Worm (Caenorhabditis elegans) whole organism, L4 larva: Measurements from ENCODE around the gene lsd-1.

Experiments used
- F44E2.7 ChIP-seq: fragments of 200-800 bp; sonication (Bioruptor generic); IDR thresholded peaks from 2 replicates; pipeline ENCODE4 v2.1.2; 2022; ENCODE audit warnings: missing genetic modification characterization, missing compliant biosample characterization
- T20F7.1 ChIP-seq: fragments of 200-800 bp; sonication (Bioruptor generic); optimal IDR thresholded peaks from 2 replicates; lab custom pipeline; 2018; ENCODE audit warnings: mild to moderate bottlenecking, missing genetic modification characterization, missing compliant biosample characterization
- Y105C5A.15 ChIP-seq: fragments of 200-800 bp; sonication (Bioruptor generic); IDR thresholded peaks from 2 replicates; pipeline ENCODE4 v1.3.6; 2022; ENCODE audit warnings: missing genetic modification characterization, missing compliant biosample characterization
- Y48G9A.11 ChIP-seq: fragments of 200-800 bp; sonication (Bioruptor generic); IDR thresholded peaks from 2 replicates; pipeline ENCODE4 v1.3.6; 2022; ENCODE audit warnings: missing genetic modification reagents, missing genetic modification characterization, missing compliant biosample characterization
- aha-1 ChIP-seq: fragments of 150-350 bp; peaks from one replicate; lab custom pipeline; 2014; ENCODE audit warnings: missing biosample characterization, missing genetic modification characterization
- ceh-28 ChIP-seq: fragments of 150-350 bp; optimal IDR thresholded peaks from 2 replicates; lab custom pipeline; 2014; ENCODE audit warnings: missing biosample characterization, missing genetic modification reagents, missing genetic modification characterization
- daf-16 ChIP-seq, 3 experiments: sonication (generic microtip); optimal IDR thresholded peaks; 2 replicates each; lab custom pipeline; 2016 to 2017; ENCODE audit warnings: missing genetic modification characterization in 3 of 3, missing genetic modification reagents in 3 of 3, mild to moderate bottlenecking in 2 of 3, missing compliant biosample characterization in 2 of 3, missing biosample characterization in 1 of 3, moderate library complexity in 1 of 3
- dmd-6 ChIP-seq: fragments of 200-800 bp; sonication (Bioruptor generic); IDR thresholded peaks from 2 replicates; pipeline ENCODE4 v1.3.6; 2022; ENCODE audit warnings: missing genetic modification reagents, missing genetic modification characterization, missing compliant biosample characterization
- dmd-9 ChIP-seq: fragments of 200-800 bp; sonication (Bioruptor generic); IDR thresholded peaks from 2 replicates; pipeline ENCODE4 v1.3.6; 2022; ENCODE audit warnings: missing genetic modification reagents, missing genetic modification characterization, missing compliant biosample characterization
- dve-1 ChIP-seq: sonication (generic microtip); optimal IDR thresholded peaks from 2 replicates; lab custom pipeline; 2017; ENCODE audit warnings: antibody characterized with exemption, mild to moderate bottlenecking, missing genetic modification characterization, missing compliant biosample characterization; ENCODE audit not compliant: insufficient read depth
- fkh-10 ChIP-seq: fragments of 150-350 bp; optimal IDR thresholded peaks from 2 replicates; lab custom pipeline; 2014; ENCODE audit warnings: missing biosample characterization, missing genetic modification reagents, missing genetic modification characterization
- fos-1 ChIP-seq: fragments of 150-350 bp; optimal IDR thresholded peaks from 2 replicates; lab custom pipeline; 2014; ENCODE audit warnings: missing biosample characterization, missing genetic modification characterization
- hif-1 ChIP-seq, 2 experiments: sonication (generic microtip); optimal IDR thresholded peaks; 2 replicates each; lab custom pipeline; 2016 to 2017; ENCODE audit warnings: missing compliant biosample characterization in 2 of 2, missing genetic modification characterization in 2 of 2, missing genetic modification reagents in 2 of 2, missing genotype in 2 of 2, mild to moderate bottlenecking in 1 of 2
- hlh-11 ChIP-seq: fragments of 200-800 bp; sonication (Bioruptor generic); optimal IDR thresholded peaks from 2 replicates; lab custom pipeline; 2018; ENCODE audit warnings: mild to moderate bottlenecking, missing genetic modification characterization, missing compliant biosample characterization
- hlh-30 ChIP-seq: sonication (generic microtip); optimal IDR thresholded peaks from 2 replicates; lab custom pipeline; 2017; ENCODE audit warnings: antibody characterized with exemption, mild to moderate bottlenecking, missing genetic modification characterization, missing compliant biosample characterization; ENCODE audit not compliant: insufficient read depth
- lim-7 ChIP-seq: fragments of 200-800 bp; sonication (Bioruptor generic); IDR thresholded peaks from 2 replicates; pipeline ENCODE4 v1.3.6; 2022; ENCODE audit warnings: missing genetic modification characterization, missing compliant biosample characterization
- lin-38 ChIP-seq: fragments of 200-800 bp; sonication (Bioruptor generic); IDR thresholded peaks from 2 replicates; pipeline ENCODE4 v1.3.6; 2022; ENCODE audit warnings: missing genetic modification reagents, missing genetic modification characterization, missing compliant biosample characterization
- lin-39 ChIP-seq: fragments of 150-350 bp; optimal IDR thresholded peaks from 2 replicates; lab custom pipeline; 2014; ENCODE audit warnings: missing biosample characterization, missing genetic modification reagents, missing genetic modification characterization
- lir-3 ChIP-seq: sonication (generic microtip); optimal IDR thresholded peaks from 2 replicates; lab custom pipeline; 2016; ENCODE audit warnings: mild to moderate bottlenecking, missing genetic modification characterization, missing compliant biosample characterization
- madf-9 ChIP-seq: fragments of 200-800 bp; sonication (Bioruptor generic); conservative IDR thresholded peaks from 2 replicates; pipeline ENCODE4 v1.3.6; 2022; ENCODE audit warnings: missing genetic modification reagents, missing genetic modification characterization, missing compliant biosample characterization
- mdl-1 ChIP-seq, 2 experiments: fragments of 150-350 bp in 1 of 2; sonication (generic microtip) in 1 of 2; optimal IDR thresholded peaks; 2 replicates each; lab custom pipeline; 2014 to 2017; ENCODE audit warnings: missing biosample characterization in 2 of 2, missing genetic modification characterization in 2 of 2
- mdt-29 ChIP-seq: fragments of 200-800 bp; sonication (Bioruptor generic); IDR thresholded peaks from 2 replicates; pipeline ENCODE4 v1.3.6; 2022; ENCODE audit warnings: missing genetic modification reagents, missing genetic modification characterization, missing compliant biosample characterization
- nhr-102 ChIP-seq: sonication (generic microtip); optimal IDR thresholded peaks from 2 replicates; lab custom pipeline; 2016; ENCODE audit warnings: mild to moderate bottlenecking, missing genetic modification characterization, moderate library complexity, missing compliant biosample characterization
- nhr-28 ChIP-seq: fragments of 150-350 bp; optimal IDR thresholded peaks from 2 replicates; lab custom pipeline; 2014; ENCODE audit warnings: missing biosample characterization, missing genetic modification characterization
- nhr-41 ChIP-seq: fragments of 200-800 bp; sonication (Bioruptor generic); IDR thresholded peaks from 2 replicates; pipeline ENCODE4 v1.3.6; 2022; ENCODE audit warnings: missing genetic modification reagents, missing genetic modification characterization, missing compliant biosample characterization
- pha-4 ChIP-seq, 2 experiments: fragments of 150-350 bp in 1 of 2; fragments of 200-800 bp in 1 of 2; sonication (Bioruptor generic) in 1 of 2; IDR thresholded peaks in 1 of 2; optimal IDR thresholded peaks in 1 of 2; 2 replicates each; pipeline versions ENCODE4 v1.3.6 to Lab custom; 2014 to 2022; ENCODE audit warnings: missing genetic modification characterization in 2 of 2, missing genetic modification reagents in 2 of 2, missing biosample characterization in 1 of 2, missing compliant biosample characterization in 1 of 2
- rbr-2 ChIP-seq: sonication (generic microtip); optimal IDR thresholded peaks from 2 replicates; lab custom pipeline; 2016; ENCODE audit warnings: missing genotype, missing genetic modification characterization, missing compliant biosample characterization
- spr-1 ChIP-seq: sonication (generic microtip); optimal IDR thresholded peaks from 2 replicates; lab custom pipeline; 2016; ENCODE audit warnings: mild to moderate bottlenecking, missing genetic modification characterization, missing compliant biosample characterization
- tra-1 ChIP-seq: fragments of 200-800 bp; sonication (Bioruptor generic); IDR thresholded peaks from 2 replicates; pipeline ENCODE4 v1.3.6; 2022; ENCODE audit warnings: missing genetic modification reagents, missing genetic modification characterization, missing compliant biosample characterization
- unc-62 ChIP-seq, 3 experiments: fragments of 150-350 bp in 1 of 3; sonication (generic microtip); optimal IDR thresholded peaks in 2 of 3; peaks in 1 of 3; 1 replicate in 1 of 3; 2 replicates in 2 of 3; lab custom pipeline; 2014 to 2017; ENCODE audit warnings: missing biosample characterization in 3 of 3, missing genetic modification characterization in 3 of 3, missing genetic modification reagents in 3 of 3, missing genotype in 1 of 3
- vab-7 ChIP-seq: fragments of 200-800 bp; sonication (Bioruptor generic); IDR thresholded peaks from 2 replicates; pipeline ENCODE4 v1.3.6; 2022; ENCODE audit warnings: missing genetic modification reagents, missing genetic modification characterization, missing compliant biosample characterization
- zag-1 ChIP-seq: fragments of 150-350 bp; optimal IDR thresholded peaks from 2 replicates; lab custom pipeline; 2014; ENCODE audit warnings: missing biosample characterization, missing genetic modification characterization
- zfp-3 ChIP-seq: fragments of 200-800 bp; sonication (Bioruptor generic); conservative IDR thresholded peaks from 2 replicates; pipeline ENCODE4 v1.3.6; 2022; ENCODE audit warnings: missing genetic modification reagents, missing genetic modification characterization, missing compliant biosample characterization
- zip-11 ChIP-seq: fragments of 200-800 bp; sonication (Bioruptor generic); IDR thresholded peaks from 2 replicates; pipeline ENCODE4 v1.3.6; 2022; ENCODE audit warnings: missing genetic modification characterization, missing compliant biosample characterization
- ztf-11 ChIP-seq: fragments of 150-350 bp; optimal IDR thresholded peaks from 2 replicates; lab custom pipeline; 2014; ENCODE audit warnings: missing biosample characterization, missing genetic modification characterization
- ztf-7 ChIP-seq: fragments of 150-350 bp; optimal IDR thresholded peaks from 2 replicates; lab custom pipeline; 2014; ENCODE audit warnings: missing biosample characterization, missing genetic modification characterization

lsd-1 gene

DNA sequence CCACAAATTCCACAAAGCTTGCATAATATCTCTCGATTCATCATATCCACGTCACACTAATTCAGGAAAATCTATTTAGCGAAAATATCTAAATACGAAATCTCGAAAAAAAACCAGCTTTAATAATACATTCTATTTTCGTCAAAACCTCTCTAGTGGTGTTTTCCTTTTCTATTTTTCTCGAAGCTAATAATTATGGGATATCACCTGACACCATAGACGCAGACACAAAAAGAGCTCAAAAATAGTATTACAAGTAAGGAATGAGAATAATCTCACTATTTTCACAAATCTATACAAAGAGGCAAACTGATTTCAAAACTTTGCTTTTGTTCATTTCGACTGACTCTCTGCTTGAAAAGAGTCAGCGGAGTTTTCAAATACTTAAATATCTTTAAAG, 20.4 kb downstream of the lsd-1 start:
- TF ChIP-seq daf-16 (GFP tag; optimal IDR thresholded peaks at IDR 0.05; lab: Kevin White, UChicago) (no peak), daf-16 (tag; optimal IDR thresholded peaks at IDR 0.05; lab: Kevin White, UChicago) (no peak), hlh-30 (tag; lab: Kevin White, UChicago) (peak; percentile 3)

DNA sequence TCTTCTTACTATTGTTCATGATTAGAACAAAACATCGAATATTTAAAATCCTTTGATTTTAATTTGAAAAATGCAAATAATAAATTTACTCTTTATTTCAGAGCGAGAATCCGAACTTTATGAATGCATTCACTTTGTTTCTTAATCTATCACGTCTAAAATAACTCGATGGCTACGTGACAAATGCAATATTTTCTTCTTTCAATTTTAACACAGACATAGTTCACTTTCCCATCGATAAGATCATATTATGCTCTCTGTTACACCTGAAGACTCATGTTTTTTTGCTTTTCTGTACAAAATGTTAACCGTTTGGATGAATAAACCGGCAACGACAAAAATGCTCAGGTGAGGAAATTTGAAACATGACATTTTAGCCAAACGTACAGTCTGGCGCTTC, 20.9 kb downstream of the lsd-1 start:
- TF ChIP-seq Y105C5A.15 (no peak), dmd-6 (GFP tag; lab: Robert Waterston, UW) (peak; percentile 21; the same call in 1 of the 2 replicates), dve-1 (tag; lab: Kevin White, UChicago) (peak; percentile 15), hif-1 (tag; optimal IDR thresholded peaks at IDR 0.05; lab: Kevin White, UChicago) (peak in 1 of 2 experiments; percentile 99), zfp-3 (GFP tag; lab: Robert Waterston, UW) (0 out of 2 replicates have a peak, but pooled peaks have one; percentile 27), hlh-11 (tag; lab: Kevin White, UChicago) (peak; percentile 7), aha-1 (tag; lab: Kevin White, UChicago) (peak; percentile 99), pha-4 (GFP tag; IDR thresholded peaks at IDR 0.05; lab: Robert Waterston, UW) (no peak), pha-4 (tag; optimal IDR thresholded peaks at IDR 0.05; lab: Kevin White, UChicago) (no peak), nhr-28 (peak; percentile 33), F44E2.7 (GFP tag; lab: Robert Waterston, UW) (no peak), mdt-29 (GFP tag; lab: Robert Waterston, UW) (peak; percentile 41; the same call in 1 of the 2 replicates), rbr-2 (tag; lab: Kevin White, UChicago) (no peak), tra-1 (GFP tag; lab: Robert Waterston, UW) (0 out of 2 replicates have a peak, but pooled peaks have one; percentile 29), zag-1 (tag; lab: Kevin White, UChicago) (no peak), vab-7 (GFP tag; lab: Robert Waterston, UW) (no peak), fkh-10 (GFP tag; lab: Kevin White, UChicago) (no peak), daf-16 (GFP tag; optimal IDR thresholded peaks at IDR 0.05; lab: Kevin White, UChicago) (no peak), daf-16 (tag; optimal IDR thresholded peaks at IDR 0.05; lab: Kevin White, UChicago) (peak; percentile 14)

DNA sequence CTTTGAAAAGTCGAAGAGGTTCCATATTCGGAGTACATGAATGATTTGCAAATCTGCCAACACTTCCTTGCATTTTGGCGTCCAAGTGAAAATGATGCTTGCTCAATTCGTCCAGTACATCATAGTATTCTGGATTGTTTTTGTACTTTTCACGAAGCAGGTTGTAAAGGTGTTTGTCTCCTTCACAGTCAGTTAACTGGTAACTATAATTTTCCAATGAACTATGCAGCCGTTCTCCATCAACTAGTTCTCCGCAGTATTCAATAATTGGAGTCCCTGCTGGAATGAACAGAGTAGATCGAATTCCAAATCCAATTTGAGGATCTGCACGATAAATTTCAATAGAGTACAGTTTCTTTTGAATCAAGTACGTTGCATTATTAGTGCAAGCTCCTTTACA, 22.7 kb downstream of the lsd-1 start:
- TF ChIP-seq unc-62 (GFP tag; optimal IDR thresholded peaks at IDR 0.05 in 1 of 2; lab: Kevin White, UChicago) (peak in 1 of 2 experiments; percentile 95), unc-62 (tag; optimal IDR thresholded peaks at IDR 0.05; lab: Kevin White, UChicago) (no peak), zfp-3 (GFP tag; lab: Robert Waterston, UW) (no peak), tra-1 (GFP tag; lab: Robert Waterston, UW) (no peak)

DNA sequence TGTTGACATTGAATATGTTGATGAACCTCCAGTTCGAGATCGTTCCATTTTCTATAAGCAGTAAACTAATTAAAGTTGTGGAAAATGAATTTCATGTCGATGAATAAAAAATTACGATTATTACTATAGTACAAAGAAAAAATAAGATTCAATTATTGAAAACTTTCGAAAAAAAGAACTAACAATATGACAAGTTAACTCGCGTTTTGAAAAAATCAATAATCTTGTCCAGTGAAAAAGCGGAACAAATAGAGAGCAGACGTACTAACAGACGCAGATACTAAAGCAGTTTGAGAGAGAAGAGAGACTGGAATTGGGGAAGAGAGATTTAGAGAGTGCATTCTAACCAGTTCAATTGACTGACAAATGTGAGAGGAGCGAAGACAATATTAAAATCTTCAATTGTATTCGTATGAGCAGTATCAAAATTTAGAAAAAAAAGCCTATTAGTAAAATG, 26.0 kb downstream of the lsd-1 start, which contains the start of gene set-6:
TSS of gene set-6 (minus strand) at position 51 of the 457 bp plus-strand sequence.
- no peak for TF ChIP-seq spr-1
- TF ChIP-seq lir-3 (tag; lab: Kevin White, UChicago), result no peak
- no peak for TF ChIP-seq Y48G9A.11 (GFP tag; lab: Robert Waterston, UW)
- TF ChIP-seq lim-7 (GFP tag; lab: Robert Waterston, UW), result no peak
- TF ChIP-seq lin-39, result no peak
- TF ChIP-seq lin-38 (GFP tag; lab: Robert Waterston, UW), result no peak
- TF ChIP-seq dmd-9 (GFP tag; lab: Robert Waterston, UW), result no peak
- TF ChIP-seq unc-62 (GFP tag; optimal IDR thresholded peaks at IDR 0.05 in 1 of 2; lab: Kevin White, UChicago), result peak in 1 of 2 experiments; percentile 87
- no peak for TF ChIP-seq unc-62 (tag; optimal IDR thresholded peaks at IDR 0.05; lab: Kevin White, UChicago)
- TF ChIP-seq hlh-30 (tag; lab: Kevin White, UChicago), result peak; percentile 2
- TF ChIP-seq fos-1 (tag; lab: Kevin White, UChicago), result no peak
- no peak for TF ChIP-seq nhr-102 (tag; lab: Kevin White, UChicago)
- no peak for TF ChIP-seq zip-11 (GFP tag; lab: Robert Waterston, UW)
- TF ChIP-seq nhr-28, result no peak
- peak; percentile 57 for TF ChIP-seq ceh-28 (tag; lab: Kevin White, UChicago)
- TF ChIP-seq nhr-41, result no peak
- TF ChIP-seq T20F7.1 (GFP tag; lab: Kevin White, UChicago), result no peak
- peak; percentile 52 for TF ChIP-seq dve-1 (tag; lab: Kevin White, UChicago)
- no peak for TF ChIP-seq ztf-11
- TF ChIP-seq mdl-1 (tag; optimal IDR thresholded peaks at IDR 0.05; lab: Kevin White, UChicago), result no peak
- peak; percentile 41 for TF ChIP-seq ztf-7 (tag; lab: Kevin White, UChicago)
- no peak for TF ChIP-seq madf-9 (GFP tag; lab: Robert Waterston, UW)
- TF ChIP-seq zag-1 (tag; lab: Kevin White, UChicago), result no peak
